Worm (Caenorhabditis elegans): ENCODE data around the gene rha-2.

rha-2 gene

DNA sequence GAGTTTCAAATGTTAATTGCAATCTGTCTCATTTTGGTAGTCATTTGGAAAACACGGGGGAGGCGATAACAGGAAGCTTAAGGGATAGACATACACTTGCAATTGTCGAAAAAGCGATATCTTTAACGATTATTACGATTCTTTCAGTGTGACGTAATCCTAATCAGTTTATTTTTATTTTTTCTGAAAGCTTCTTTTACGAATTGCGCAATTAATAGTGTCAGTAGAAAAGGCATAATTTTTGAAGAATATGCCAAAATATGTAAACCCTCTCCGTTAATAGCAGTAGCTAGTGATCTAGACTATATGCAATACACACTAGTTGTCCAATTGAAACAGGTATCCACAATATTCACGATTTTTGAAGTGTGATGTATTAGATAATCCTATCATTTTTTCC is 54.0 kb downstream of the rha-2 start:
- TF ChIP-seq elt-3 (tag; optimal IDR thresholded peaks at IDR 0.05): no peak
- TF ChIP-seq ama-1 (optimal IDR thresholded peaks at IDR 0.05): no peak
- TF ChIP-seq aly-2 (tag; optimal IDR thresholded peaks at IDR 0.05): no peak
- TF ChIP-seq ceh-82 (tag; optimal IDR thresholded peaks at IDR 0.05): no peak
- no peak for TF ChIP-seq nhr-77 (tag; optimal IDR thresholded peaks at IDR 0.05)
- TF ChIP-seq egl-5 (tag; optimal IDR thresholded peaks at IDR 0.05): no peak
- no peak for TF ChIP-seq ceh-28 (tag; optimal IDR thresholded peaks at IDR 0.05)
- TF ChIP-seq lin-15B (tag; optimal IDR thresholded peaks at IDR 0.05): no peak
- no peak for TF ChIP-seq nhr-12 (tag; optimal IDR thresholded peaks at IDR 0.05)
- TF ChIP-seq ZK546.5 (tag; optimal IDR thresholded peaks at IDR 0.05): no peak
- no peak for TF ChIP-seq unc-62 (GFP tag; optimal IDR thresholded peaks at IDR 0.05)

All from whole organism, L3 larva.